Worm (Caenorhabditis elegans) whole organism, young adult: ENCODE measurements around the gene srd-41.

Experiments
- F57A8.1 ChIP-seq: fragments of 200-800 bp; sonication (Bioruptor generic); optimal IDR thresholded peaks from 2 replicates; lab custom pipeline; 2018; ENCODE audit warnings: mild to moderate bottlenecking, missing genetic modification characterization, moderate library complexity, missing compliant biosample characterization
- madf-10 ChIP-seq: sonication (generic microtip); optimal IDR thresholded peaks from 2 replicates; lab custom pipeline; 2016; ENCODE audit warnings: mild to moderate bottlenecking, missing genetic modification characterization, missing compliant biosample characterization
- nhr-80 ChIP-seq: sonication (generic microtip); optimal IDR thresholded peaks from 2 replicates; lab custom pipeline; 2016; ENCODE audit warnings: missing genetic modification characterization, missing compliant biosample characterization
- tbx-9 ChIP-seq: sonication (generic microtip); optimal IDR thresholded peaks from 2 replicates; lab custom pipeline; 2016; ENCODE audit warnings: borderline replicate concordance, missing genetic modification characterization, inconsistent platforms, missing compliant biosample characterization

ce11 chrX:12341338-12341737, 14.8 kb downstream of the srd-41 start, which contains the start of gene zig-2:
- TF ChIP-seq F57A8.1 (no peak), nhr-80 (tag; lab: Kevin White, UChicago) (no peak), tbx-9 (tag; lab: Kevin White, UChicago) (no peak), madf-10 (tag; lab: Kevin White, UChicago) (no peak)
